Worm (Caenorhabditis elegans) whole organism, late embryonic: ENCODE results near the gene nekl-3.

ENCODE experiments used
- ahr-1 ChIP-seq: sonication (generic microtip); optimal IDR thresholded peaks from 2 replicates; lab custom pipeline; 2016; ENCODE audit warnings: missing genetic modification characterization, missing compliant biosample characterization
- ceh-18 ChIP-seq: sonication (generic microtip); optimal IDR thresholded peaks from 2 replicates; lab custom pipeline; 2016; ENCODE audit warnings: missing genetic modification characterization, missing compliant biosample characterization
- dmd-4 ChIP-seq: sonication (generic microtip); optimal IDR thresholded peaks from 2 replicates; lab custom pipeline; 2016; ENCODE audit warnings: borderline replicate concordance, missing genetic modification characterization, missing compliant biosample characterization
- ets-4 ChIP-seq: sonication (generic microtip); optimal IDR thresholded peaks from 2 replicates; lab custom pipeline; 2016; ENCODE audit warnings: missing genetic modification characterization, missing compliant biosample characterization
- fkh-6 ChIP-seq: sonication (generic microtip); optimal IDR thresholded peaks from 2 replicates; lab custom pipeline; 2016; ENCODE audit warnings: missing genetic modification characterization, missing compliant biosample characterization
- hlh-15 ChIP-seq: sonication (generic microtip); optimal IDR thresholded peaks from 2 replicates; lab custom pipeline; 2016; ENCODE audit warnings: missing genetic modification characterization, missing compliant biosample characterization
- lim-6 ChIP-seq: sonication (generic microtip); optimal IDR thresholded peaks from 2 replicates; lab custom pipeline; 2016; ENCODE audit warnings: missing genetic modification characterization, missing compliant biosample characterization
- pha-4 ChIP-seq: fragments of 150-350 bp; optimal IDR thresholded peaks from 2 replicates; lab custom pipeline; 2018; ENCODE audit warnings: missing biosample characterization, missing genetic modification reagents, missing genetic modification characterization
- sox-4 ChIP-seq: sonication (generic microtip); optimal IDR thresholded peaks from 2 replicates; lab custom pipeline; 2017; ENCODE audit warnings: mild to moderate bottlenecking, missing genetic modification characterization, inconsistent platforms, missing compliant biosample characterization
- unc-86 ChIP-seq: sonication (generic microtip); optimal IDR thresholded peaks from 2 replicates; lab custom pipeline; 2016; ENCODE audit warnings: missing genetic modification characterization, missing compliant biosample characterization

DNA sequence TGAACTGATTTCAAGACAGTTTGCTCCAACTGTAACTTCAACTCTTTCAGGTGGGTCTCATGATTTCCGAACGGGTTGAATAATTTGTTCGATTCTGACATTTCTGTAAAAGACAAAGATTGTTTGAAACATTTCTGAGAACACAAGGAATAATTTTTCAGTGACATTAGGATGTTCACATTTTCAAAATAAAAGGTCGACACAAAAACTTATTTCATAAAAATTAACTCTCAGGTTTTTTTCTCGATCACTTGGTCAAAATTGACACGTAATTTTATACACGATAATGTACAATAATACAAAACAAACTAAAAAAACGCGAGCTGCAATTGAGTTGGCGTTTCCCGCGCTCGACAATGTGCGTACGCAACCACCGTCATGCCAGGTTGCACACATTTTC lies 20.0 kb downstream of the nekl-3 start, which contains the start of gene rif-1.2:
- no peak for TF ChIP-seq lim-6 (tag; lab: Kevin White, UChicago)
- TF ChIP-seq sox-4 (tag; lab: Kevin White, UChicago): no peak
- TF ChIP-seq ets-4 (tag; lab: Kevin White, UChicago): no peak
- no peak for TF ChIP-seq ahr-1 (tag; lab: Kevin White, UChicago)
- no peak for TF ChIP-seq pha-4
- TF ChIP-seq ceh-18 (tag; lab: Kevin White, UChicago): no peak
- TF ChIP-seq fkh-6: no peak
- TF ChIP-seq dmd-4 (tag; lab: Kevin White, UChicago): no peak
- TF ChIP-seq unc-86 (tag; lab: Kevin White, UChicago): no peak
- no peak for TF ChIP-seq hlh-15 (tag; lab: Kevin White, UChicago)
